Worm (Caenorhabditis elegans) whole organism, mixed stage, embryonic: Measurements from ENCODE around the gene C10G8.2.

Experiments used
- M03D4.4 ChIP-seq: sonication (generic microtip); optimal IDR thresholded peaks from 2 replicates; lab custom pipeline; 2017; ENCODE audit warnings: mild to moderate bottlenecking, missing genetic modification characterization, missing compliant biosample characterization
- bed-3 ChIP-seq: fragments of 200-800 bp; sonication (Bioruptor generic); optimal IDR thresholded peaks from 3 replicates; lab custom pipeline; 2018; ENCODE audit warnings: mild to moderate bottlenecking, missing genetic modification characterization, moderate library complexity, missing compliant biosample characterization
- blmp-1 ChIP-seq: fragments of 150-350 bp; optimal IDR thresholded peaks from 2 replicates; lab custom pipeline; 2014; ENCODE audit warnings: missing biosample characterization, missing genetic modification characterization
- ceh-39 ChIP-seq: fragments of 150-350 bp; optimal IDR thresholded peaks from 2 replicates; lab custom pipeline; 2014; ENCODE audit warnings: missing biosample characterization, missing genetic modification characterization
- ceh-43 ChIP-seq: fragments of 200-800 bp; sonication (Bioruptor generic); optimal IDR thresholded peaks from 2 replicates; lab custom pipeline; 2018; ENCODE audit warnings: mild to moderate bottlenecking, missing genetic modification characterization, moderate library complexity, missing compliant biosample characterization
- ceh-83 ChIP-seq: fragments of 200-800 bp; sonication (Bioruptor generic); optimal IDR thresholded peaks from 2 replicates; lab custom pipeline; 2018; ENCODE audit warnings: mild to moderate bottlenecking, missing genetic modification characterization, missing compliant biosample characterization
- ces-1 ChIP-seq: fragments of 150-350 bp; optimal IDR thresholded peaks from 2 replicates; lab custom pipeline; 2014; ENCODE audit warnings: missing biosample characterization, missing genetic modification reagents, missing genetic modification characterization
- cnd-1 ChIP-seq: fragments of 200-800 bp; sonication (Bioruptor generic); optimal IDR thresholded peaks from 2 replicates; lab custom pipeline; 2018; ENCODE audit warnings: mild to moderate bottlenecking, missing genetic modification characterization, missing compliant biosample characterization
- elt-1 ChIP-seq: sonication (generic microtip); optimal IDR thresholded peaks from 2 replicates; lab custom pipeline; 2017; ENCODE audit warnings: missing genetic modification characterization, mild to moderate bottlenecking, missing compliant biosample characterization, antibody characterized with exemption, moderate library complexity, borderline replicate concordance; ENCODE audit not compliant: insufficient read depth
- elt-3 ChIP-seq: fragments of 150-350 bp; optimal IDR thresholded peaks from 2 replicates; lab custom pipeline; 2014; ENCODE audit warnings: missing biosample characterization, missing genetic modification characterization
- ham-2 ChIP-seq: fragments of 200-800 bp; sonication (Bioruptor generic); optimal IDR thresholded peaks from 2 replicates; lab custom pipeline; 2018; ENCODE audit warnings: mild to moderate bottlenecking, missing genetic modification characterization, missing compliant biosample characterization
- hlh-1 ChIP-seq: fragments of 150-350 bp; optimal IDR thresholded peaks from 2 replicates; lab custom pipeline; 2014; ENCODE audit warnings: missing biosample characterization, missing genetic modification reagents, missing genetic modification characterization
- lin-13 ChIP-seq: fragments of 150-350 bp; optimal IDR thresholded peaks from 2 replicates; lab custom pipeline; 2014; ENCODE audit warnings: missing biosample characterization, missing genetic modification characterization
- lin-32 ChIP-seq: fragments of 200-800 bp; sonication (Bioruptor generic); optimal IDR thresholded peaks from 2 replicates; lab custom pipeline; 2018; ENCODE audit warnings: mild to moderate bottlenecking, missing genetic modification characterization, missing compliant biosample characterization
- lsy-2 ChIP-seq: fragments of 150-350 bp; optimal IDR thresholded peaks from 2 replicates; lab custom pipeline; 2014; ENCODE audit warnings: missing biosample characterization, missing genetic modification characterization
- mab-5 ChIP-seq: fragments of 150-350 bp; optimal IDR thresholded peaks from 2 replicates; lab custom pipeline; 2014; ENCODE audit warnings: missing biosample characterization, missing genetic modification characterization
- mep-1 ChIP-seq: fragments of 150-350 bp; optimal IDR thresholded peaks from 2 replicates; lab custom pipeline; 2017; ENCODE audit warnings: missing biosample characterization, missing genetic modification reagents, missing genetic modification characterization, inconsistent platforms
- mls-2 ChIP-seq: sonication (generic microtip); optimal IDR thresholded peaks from 2 replicates; lab custom pipeline; 2016; ENCODE audit warnings: mild to moderate bottlenecking, missing genetic modification characterization, moderate library complexity, missing compliant biosample characterization
- nhr-12 ChIP-seq: fragments of 150-350 bp; optimal IDR thresholded peaks from 2 replicates; lab custom pipeline; 2014; ENCODE audit warnings: missing biosample characterization, missing genetic modification characterization
- nhr-2 ChIP-seq: fragments of 150-350 bp; optimal IDR thresholded peaks from 2 replicates; lab custom pipeline; 2014; ENCODE audit warnings: missing biosample characterization, missing genetic modification characterization
- nhr-237 ChIP-seq: fragments of 150-350 bp; optimal IDR thresholded peaks from 2 replicates; lab custom pipeline; 2014; ENCODE audit warnings: missing biosample characterization, missing genetic modification characterization
- nhr-28 ChIP-seq: fragments of 150-350 bp; optimal IDR thresholded peaks from 2 replicates; lab custom pipeline; 2014; ENCODE audit warnings: missing biosample characterization, missing genetic modification characterization
- pha-4 ChIP-seq: fragments of 150-350 bp; optimal IDR thresholded peaks from 2 replicates; lab custom pipeline; 2018; ENCODE audit warnings: missing biosample characterization, missing genetic modification reagents, missing genetic modification characterization
- sptf-1 ChIP-seq: sonication (generic microtip); optimal IDR thresholded peaks from 2 replicates; lab custom pipeline; 2017; ENCODE audit warnings: mild to moderate bottlenecking, missing genetic modification characterization, moderate library complexity, missing compliant biosample characterization
- tbx-8 ChIP-seq: fragments of 200-800 bp; sonication (Bioruptor generic); optimal IDR thresholded peaks from 2 replicates; lab custom pipeline; 2018; ENCODE audit warnings: mild to moderate bottlenecking, missing genetic modification characterization, moderate library complexity, missing compliant biosample characterization
- unc-120 ChIP-seq: sonication (generic microtip); optimal IDR thresholded peaks from 2 replicates; lab custom pipeline; 2017; ENCODE audit warnings: missing genetic modification characterization, missing compliant biosample characterization; ENCODE audit not compliant: poor library complexity, severe bottlenecking
- unc-39 ChIP-seq: fragments of 150-350 bp; optimal IDR thresholded peaks from 2 replicates; lab custom pipeline; 2014; ENCODE audit warnings: missing biosample characterization, missing genetic modification characterization
- unc-62 ChIP-seq: fragments of 150-350 bp; optimal IDR thresholded peaks from 2 replicates; lab custom pipeline; 2014; ENCODE audit warnings: missing biosample characterization, missing genetic modification reagents, missing genetic modification characterization
- zip-8 ChIP-seq: fragments of 150-350 bp; optimal IDR thresholded peaks from 2 replicates; lab custom pipeline; 2014; ENCODE audit warnings: missing biosample characterization, missing genetic modification characterization

C10G8.2 gene

ce11 chrV:5272619-5273074, 41.6 kb upstream of the C10G8.2 start:
- TF ChIP-seq elt-3 (tag; lab: Kevin White, UChicago) (peak; percentile 16), hlh-1 (tag; lab: Kevin White, UChicago) (peak; percentile 63), lin-32 (GFP tag; lab: Kevin White, UChicago) (no peak), elt-1 (no peak), unc-120 (tag; lab: Kevin White, UChicago) (peak; percentile 71), unc-62 (GFP tag; lab: Kevin White, UChicago) (peak; percentile 66), nhr-237 (tag; lab: Kevin White, UChicago) (no peak)

ce11 chrV:5273241-5273640, 41.0 kb upstream of the C10G8.2 start:
- TF ChIP-seq ceh-39 (tag; lab: Kevin White, UChicago) (no peak), nhr-2 (tag; lab: Kevin White, UChicago) (no peak), nhr-28 (tag; lab: Kevin White, UChicago) (no peak), elt-1 (no peak), ceh-83 (no peak), nhr-237 (tag; lab: Kevin White, UChicago) (no peak), blmp-1 (tag; lab: Kevin White, UChicago) (no peak), ceh-43 (GFP tag; lab: Kevin White, UChicago) (no peak)

DNA sequence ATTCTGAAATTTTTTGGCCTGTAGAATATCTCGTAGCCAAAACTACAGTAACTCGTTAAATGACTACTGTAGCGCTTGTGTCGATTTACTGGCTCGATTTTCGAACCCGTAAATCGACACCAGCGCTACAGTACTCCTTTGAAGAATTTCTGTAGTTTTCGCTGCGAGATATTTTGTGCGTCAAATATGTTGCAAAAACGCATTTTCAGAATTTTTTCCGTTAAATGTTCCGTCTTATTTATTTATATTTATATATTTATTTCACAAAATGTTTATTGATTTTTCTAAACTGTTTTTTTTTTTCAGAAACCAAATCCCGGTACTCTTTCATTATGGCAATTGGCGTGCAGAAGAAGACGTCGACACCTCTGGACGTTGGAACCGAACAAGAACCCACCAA, 40.4 kb upstream of the C10G8.2 start, which contains the start of gene natc-2:
Gene natc-2 (plus strand): TSS at position 301 of the 400 bp plus-strand sequence.
- TF ChIP-seq nhr-28 (tag; lab: Kevin White, UChicago) (no peak), ceh-83 (no peak), mep-1 (tag; lab: Kevin White, UChicago) (no peak), lin-13 (tag; lab: Kevin White, UChicago) (no peak), mls-2 (tag; lab: Kevin White, UChicago) (no peak), lsy-2 (tag; lab: Kevin White, UChicago) (no peak), mab-5 (tag; lab: Kevin White, UChicago) (no peak), elt-1 (no peak), lin-32 (GFP tag; lab: Kevin White, UChicago) (no peak), ceh-43 (GFP tag; lab: Kevin White, UChicago) (no peak), cnd-1 (tag; lab: Kevin White, UChicago) (no peak), ces-1 (no peak), sptf-1 (tag; lab: Kevin White, UChicago) (no peak), ceh-39 (tag; lab: Kevin White, UChicago) (no peak), elt-3 (tag; lab: Kevin White, UChicago) (no peak), blmp-1 (tag; lab: Kevin White, UChicago) (no peak), pha-4 (tag; lab: Kevin White, UChicago) (no peak), unc-39 (tag; lab: Kevin White, UChicago) (no peak)

ce11 chrV:5274974-5275373, 39.2 kb upstream of the C10G8.2 start:
- no peak for TF ChIP-seq ham-2 (GFP tag; lab: Kevin White, UChicago)
- TF ChIP-seq mab-5 (tag; lab: Kevin White, UChicago): no peak
- TF ChIP-seq ces-1: peak; percentile 23
- no peak for TF ChIP-seq unc-39 (tag; lab: Kevin White, UChicago)
- no peak for TF ChIP-seq nhr-237 (tag; lab: Kevin White, UChicago)
- TF ChIP-seq lin-13 (tag; lab: Kevin White, UChicago): peak; percentile 40
- TF ChIP-seq sptf-1 (tag; lab: Kevin White, UChicago): peak; percentile 11
- TF ChIP-seq bed-3 (GFP tag; lab: Kevin White, UChicago): peak; percentile 8
- TF ChIP-seq M03D4.4 (tag; lab: Kevin White, UChicago): peak; percentile 37
- peak; percentile 6 for TF ChIP-seq lsy-2 (tag; lab: Kevin White, UChicago)

- peak; percentile 26 for TF ChIP-seq M03D4.4 (tag; lab: Kevin White, UChicago)
- TF ChIP-seq nhr-237 (tag; lab: Kevin White, UChicago): no peak
Measured at ce11 chrV:5275426-5276007, 38.7 kb upstream of the C10G8.2 start.

DNA sequence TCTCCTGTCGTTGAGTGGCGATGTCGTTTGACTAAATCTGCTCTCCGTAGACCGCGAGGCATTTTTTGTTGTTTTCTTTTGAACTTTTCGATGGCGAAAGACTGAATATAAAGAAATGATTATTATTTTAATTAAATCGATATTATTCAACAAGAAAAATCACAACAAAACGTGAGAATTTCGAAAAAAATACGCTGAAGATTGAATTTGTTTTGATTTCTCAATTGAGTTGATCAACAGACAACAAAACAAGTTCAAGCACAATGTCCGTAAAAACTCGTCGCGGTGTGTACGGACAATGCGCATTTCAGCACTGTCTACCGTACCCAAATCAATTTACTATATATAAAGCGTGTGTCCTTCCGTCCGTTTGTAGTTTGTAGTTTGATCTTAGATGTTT, 36.2 kb upstream of the C10G8.2 start, which contains the start of gene B0238.9:
Gene B0238.9 (minus strand): TSS at position 101 of the 400 bp plus-strand sequence.
- TF ChIP-seq mls-2 (tag; lab: Kevin White, UChicago): no peak
- no peak for TF ChIP-seq hlh-1 (tag; lab: Kevin White, UChicago)
- TF ChIP-seq nhr-12: no peak
- no peak for TF ChIP-seq pha-4 (tag; lab: Kevin White, UChicago)
- TF ChIP-seq tbx-8 (GFP tag; lab: Kevin White, UChicago): no peak
- TF ChIP-seq ceh-39 (tag; lab: Kevin White, UChicago): no peak
- TF ChIP-seq ceh-83: no peak
- no peak for TF ChIP-seq blmp-1 (tag; lab: Kevin White, UChicago)
- TF ChIP-seq mab-5 (tag; lab: Kevin White, UChicago): no peak
- no peak for TF ChIP-seq ces-1
- no peak for TF ChIP-seq nhr-237 (tag; lab: Kevin White, UChicago)
- TF ChIP-seq elt-3 (tag; lab: Kevin White, UChicago): no peak
- TF ChIP-seq nhr-2 (tag; lab: Kevin White, UChicago): no peak
- TF ChIP-seq zip-8 (tag; lab: Kevin White, UChicago): no peak
- TF ChIP-seq ceh-43 (GFP tag; lab: Kevin White, UChicago): no peak
- TF ChIP-seq, all 35 proteins: peak for 0
